Fruit fly (Drosophila melanogaster) whole organism, prepupa: ENCODE measurements around the gene CG18418.
A peak's percentile ranks its signal among the peaks of the same experiment; 100 is the strongest.

ENCODE experiments used
- Blimp-1 ChIP-seq: fragments of 200-800 bp; sonication (Bioruptor generic); optimal IDR thresholded peaks from 3 replicates; lab custom pipeline; 2017; ENCODE audit warnings: missing biosample characterization, missing genetic modification characterization, mild to moderate bottlenecking, moderate library complexity, missing genetic modification reagents
- CG10631 ChIP-seq: fragments of 200-800 bp; sonication (Bioruptor generic); optimal IDR thresholded peaks from 2 replicates; lab custom pipeline; 2016; ENCODE audit warnings: missing biosample characterization, missing genetic modification characterization
- CG10669 ChIP-seq: fragments of 200-800 bp; sonication (Bioruptor generic); optimal IDR thresholded peaks from 3 replicates; lab custom pipeline; 2018; ENCODE audit warnings: missing biosample characterization, mild to moderate bottlenecking, missing genetic modification characterization, moderate library complexity
- CG11762 ChIP-seq: fragments of 200-800 bp; sonication (Bioruptor generic); optimal IDR thresholded peaks from 3 replicates; lab custom pipeline; 2016; ENCODE audit warnings: missing biosample characterization, missing genetic modification characterization; ENCODE audit not compliant: insufficient read depth
- CG11902 ChIP-seq: fragments of 200-800 bp; sonication (Bioruptor generic); optimal IDR thresholded peaks from 3 replicates; lab custom pipeline; 2016; ENCODE audit warnings: missing biosample characterization, missing genetic modification characterization
- CG1621 ChIP-seq: fragments of 200-800 bp; sonication (Bioruptor generic); optimal IDR thresholded peaks from 3 replicates; lab custom pipeline; 2018; ENCODE audit warnings: missing biosample characterization, mild to moderate bottlenecking, missing genetic modification characterization
- CG3032 ChIP-seq: fragments of 200-800 bp; optimal IDR thresholded peaks from 2 replicates; lab custom pipeline; 2019; ENCODE audit warnings: missing biosample characterization, mild to moderate bottlenecking, missing genetic modification characterization, moderate library complexity
- CG31627 ChIP-seq: fragments of 200-800 bp; sonication (Bioruptor generic); optimal IDR thresholded peaks from 3 replicates; lab custom pipeline; 2016; ENCODE audit warnings: missing biosample characterization, missing genetic modification characterization
- CG32006 ChIP-seq: fragments of 200-800 bp; sonication (Bioruptor generic); optimal IDR thresholded peaks from 3 replicates; lab custom pipeline; 2017; ENCODE audit warnings: missing biosample characterization, mild to moderate bottlenecking, missing genetic modification characterization
- CG34406 ChIP-seq: fragments of 200-800 bp; sonication (Bioruptor generic); optimal IDR thresholded peaks from 3 replicates; lab custom pipeline; 2016; ENCODE audit warnings: missing biosample characterization, missing genetic modification characterization
- CG3919 ChIP-seq: fragments of 200-800 bp; sonication (Bioruptor generic); optimal IDR thresholded peaks from 3 replicates; lab custom pipeline; 2016; ENCODE audit warnings: missing biosample characterization, missing genetic modification characterization
- CG4318 ChIP-seq: fragments of 200-800 bp; sonication (Bioruptor generic); optimal IDR thresholded peaks from 3 replicates; lab custom pipeline; 2017; ENCODE audit warnings: missing biosample characterization, mild to moderate bottlenecking, missing genetic modification characterization
- CG6163 ChIP-seq: fragments of 200-800 bp; sonication (Bioruptor generic); IDR thresholded peaks from 3 replicates; pipeline ENCODE4 v1.3.6; 2022; ENCODE audit warnings: missing biosample characterization, missing genetic modification characterization
- CG6276 ChIP-seq: fragments of 200-800 bp; sonication (Bioruptor generic); optimal IDR thresholded peaks from 2 replicates; lab custom pipeline; 2017; ENCODE audit warnings: missing biosample characterization, mild to moderate bottlenecking, missing genetic modification characterization
- CG6808 ChIP-seq: fragments of 200-800 bp; sonication (Bioruptor generic); optimal IDR thresholded peaks from 3 replicates; lab custom pipeline; 2017; ENCODE audit warnings: missing biosample characterization, missing genetic modification characterization, mild to moderate bottlenecking, moderate library complexity, missing genetic modification reagents
- CG6854 ChIP-seq: fragments of 200-800 bp; sonication (Bioruptor generic); optimal IDR thresholded peaks from 2 replicates; lab custom pipeline; 2017; ENCODE audit warnings: missing biosample characterization, mild to moderate bottlenecking, missing genetic modification characterization
- CG7368 ChIP-seq: fragments of 200-800 bp; sonication (Bioruptor generic); optimal IDR thresholded peaks from 3 replicates; lab custom pipeline; 2016; ENCODE audit warnings: missing biosample characterization, missing genetic modification characterization
- CG8319 ChIP-seq: fragments of 200-800 bp; sonication (Bioruptor generic); optimal IDR thresholded peaks from 3 replicates; lab custom pipeline; 2016; ENCODE audit warnings: missing biosample characterization, missing genetic modification characterization
- CG8632 ChIP-seq: fragments of 200-800 bp; sonication (Bioruptor generic); optimal IDR thresholded peaks from 3 replicates; lab custom pipeline; 2016; ENCODE audit warnings: missing biosample characterization, missing genetic modification characterization
- CG9139 ChIP-seq: fragments of 200-800 bp; sonication (Bioruptor generic); optimal IDR thresholded peaks from 3 replicates; lab custom pipeline; 2017; ENCODE audit warnings: missing biosample characterization, mild to moderate bottlenecking, missing genetic modification characterization
- Eip75B ChIP-seq: fragments of 200-800 bp; sonication (Bioruptor generic); optimal IDR thresholded peaks from 3 replicates; lab custom pipeline; 2016; ENCODE audit warnings: missing biosample characterization, missing genetic modification characterization
- Eip78C ChIP-seq: fragments of 200-800 bp; sonication (Bioruptor generic); peaks from one replicate; lab custom pipeline; 2016; ENCODE audit warnings: missing biosample characterization, missing genetic modification characterization
- Eip93F ChIP-seq: fragments of 200-800 bp; sonication (Bioruptor generic); optimal IDR thresholded peaks from 2 replicates; lab custom pipeline; 2016; ENCODE audit warnings: missing biosample characterization, mild to moderate bottlenecking, missing genetic modification characterization
- Ets21C ChIP-seq: fragments of 200-800 bp; sonication (Bioruptor generic); optimal IDR thresholded peaks from 3 replicates; lab custom pipeline; 2016; ENCODE audit warnings: missing biosample characterization, missing genetic modification characterization
- Ets96B ChIP-seq: fragments of 200-800 bp; optimal IDR thresholded peaks from 2 replicates; lab custom pipeline; 2019; ENCODE audit warnings: missing biosample characterization, mild to moderate bottlenecking, missing genetic modification characterization, moderate library complexity
- Gug ChIP-seq: fragments of 200-800 bp; sonication (Bioruptor generic); IDR thresholded peaks from 2 replicates; pipeline ENCODE4 v1.3.6; 2022; ENCODE audit warnings: missing biosample characterization, missing genetic modification characterization
- Hr38 ChIP-seq: sonication (Bioruptor generic); optimal IDR thresholded peaks from 2 replicates; lab custom pipeline; 2016; ENCODE audit warnings: missing biosample characterization, missing genetic modification characterization
- Hr39 ChIP-seq: fragments of 200-800 bp; sonication (Bioruptor generic); optimal IDR thresholded peaks from 2 replicates; lab custom pipeline; 2016; ENCODE audit warnings: missing biosample characterization, missing genetic modification characterization
- Hr4 ChIP-seq: fragments of 200-800 bp; sonication (Bioruptor generic); optimal IDR thresholded peaks from 3 replicates; lab custom pipeline; 2016; ENCODE audit warnings: missing biosample characterization, missing genetic modification characterization
- Lpt ChIP-seq: fragments of 200-800 bp; sonication (Bioruptor generic); optimal IDR thresholded peaks from 3 replicates; lab custom pipeline; 2016; ENCODE audit warnings: missing biosample characterization, missing genetic modification characterization
- Met ChIP-seq: fragments of 200-800 bp; sonication (Bioruptor generic); optimal IDR thresholded peaks from 3 replicates; lab custom pipeline; 2016; ENCODE audit warnings: missing biosample characterization, missing genetic modification characterization
- OdsH ChIP-seq: fragments of 200-800 bp; sonication (Bioruptor generic); optimal IDR thresholded peaks from 3 replicates; lab custom pipeline; 2016; ENCODE audit warnings: missing biosample characterization, missing genetic modification characterization
- Smox ChIP-seq: fragments of 200-800 bp; sonication (Bioruptor generic); optimal IDR thresholded peaks from 3 replicates; lab custom pipeline; 2016; ENCODE audit warnings: missing biosample characterization, missing genetic modification characterization
- Sox102F ChIP-seq: fragments of 200-800 bp; sonication (Bioruptor generic); optimal IDR thresholded peaks from 2 replicates; lab custom pipeline; 2016; ENCODE audit warnings: missing biosample characterization, mild to moderate bottlenecking, missing genetic modification characterization
- Sox14 ChIP-seq: fragments of 200-800 bp; sonication (Bioruptor generic); optimal IDR thresholded peaks from 3 replicates; lab custom pipeline; 2016; ENCODE audit warnings: missing biosample characterization, missing genetic modification characterization
- Sox15 ChIP-seq: fragments of 200-800 bp; sonication (Bioruptor generic); optimal IDR thresholded peaks from 3 replicates; lab custom pipeline; 2016; ENCODE audit warnings: missing biosample characterization, missing genetic modification characterization
- achi ChIP-seq: fragments of 200-800 bp; sonication (Bioruptor generic); optimal IDR thresholded peaks from 3 replicates; lab custom pipeline; 2016; ENCODE audit warnings: missing biosample characterization, missing genetic modification characterization
- cyc ChIP-seq: fragments of 200-800 bp; sonication (Bioruptor generic); optimal IDR thresholded peaks from 3 replicates; lab custom pipeline; 2016; ENCODE audit warnings: missing biosample characterization, missing genetic modification characterization
- dac ChIP-seq: fragments of 200-800 bp; sonication (Bioruptor generic); optimal IDR thresholded peaks from 2 replicates; lab custom pipeline; 2017; ENCODE audit warnings: missing biosample characterization, mild to moderate bottlenecking, missing genetic modification characterization
- dsx ChIP-seq: fragments of 200-800 bp; optimal IDR thresholded peaks from 3 replicates; lab custom pipeline; 2019; ENCODE audit warnings: missing biosample characterization, mild to moderate bottlenecking, missing genetic modification characterization, moderate library complexity; ENCODE audit not compliant: poor library complexity, severe bottlenecking
- eg ChIP-seq: fragments of 200-800 bp; sonication (Bioruptor generic); IDR thresholded peaks from 3 replicates; pipeline ENCODE4 v1.3.6; 2022; ENCODE audit warnings: missing biosample characterization, missing genetic modification characterization
- esn ChIP-seq: fragments of 200-800 bp; sonication (Bioruptor generic); optimal IDR thresholded peaks from 2 replicates; lab custom pipeline; 2016; ENCODE audit warnings: missing biosample characterization, mild to moderate bottlenecking, missing genetic modification characterization, moderate library complexity
- fd85E ChIP-seq: fragments of 200-800 bp; sonication (Bioruptor generic); optimal IDR thresholded peaks from 3 replicates; lab custom pipeline; 2016; ENCODE audit warnings: missing biosample characterization, missing genetic modification characterization
- fkh ChIP-seq: fragments of 200-800 bp; sonication (Bioruptor generic); optimal IDR thresholded peaks from 3 replicates; lab custom pipeline; 2017; ENCODE audit warnings: missing biosample characterization, mild to moderate bottlenecking, missing genetic modification characterization, moderate library complexity
- net ChIP-seq: fragments of 200-800 bp; sonication (Bioruptor generic); optimal IDR thresholded peaks from 3 replicates; lab custom pipeline; 2016; ENCODE audit warnings: missing biosample characterization, missing genetic modification characterization
- pdm3 ChIP-seq: fragments of 200-800 bp; sonication (Bioruptor generic); optimal IDR thresholded peaks from 3 replicates; lab custom pipeline; 2016; ENCODE audit warnings: missing biosample characterization, missing genetic modification characterization
- salr ChIP-seq, 2 experiments: fragments of 200-800 bp; sonication (Bioruptor generic); optimal IDR thresholded peaks; 3 replicates each; lab custom pipeline; 2016 to 2018; ENCODE audit warnings: missing biosample characterization in 2 of 2, missing genetic modification characterization in 2 of 2, mild to moderate bottlenecking in 1 of 2
- spab ChIP-seq: fragments of 200-800 bp; sonication (Bioruptor generic); optimal IDR thresholded peaks from 2 replicates; lab custom pipeline; 2017; ENCODE audit warnings: missing biosample characterization, mild to moderate bottlenecking, missing genetic modification characterization, missing genetic modification reagents
- vri ChIP-seq: fragments of 200-800 bp; sonication (Bioruptor generic); optimal IDR thresholded peaks from 3 replicates; lab custom pipeline; 2016; ENCODE audit warnings: missing biosample characterization, mild to moderate bottlenecking, missing genetic modification characterization

The CG18418 gene

DNA sequence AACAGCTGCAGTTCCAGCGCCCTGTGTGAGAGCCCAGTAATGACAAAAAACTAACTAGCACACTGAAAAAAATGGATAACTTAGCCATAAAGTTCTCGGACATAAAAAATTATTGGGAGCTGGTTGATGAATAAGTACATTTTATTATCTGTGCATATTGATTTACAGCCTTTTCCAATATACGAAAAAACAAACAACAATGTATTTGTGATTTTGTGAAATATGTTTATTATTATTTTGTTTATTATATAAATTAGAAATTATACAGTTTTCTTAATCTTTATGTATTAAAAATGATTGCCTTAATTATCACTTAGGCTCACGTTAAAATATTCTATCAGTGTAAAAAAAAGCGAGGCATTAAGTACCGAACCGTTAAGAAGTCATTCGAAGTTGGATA, 1.9 kb upstream of the CG18418 start (continued):
- TF ChIP-seq Eip78C (peak; percentile 80), eg (GFP tag; lab: Robert Waterston, UW) (no peak), CG3919 (GFP tag; lab: Kevin White, UChicago) (peak; percentile 40), dac (GFP tag; lab: Kevin White, UChicago) (no peak), achi (GFP tag; lab: Kevin White, UChicago) (peak; percentile 61), CG6854 (GFP tag; lab: Kevin White, UChicago) (no peak), CG9139 (GFP tag; lab: Kevin White, UChicago) (no peak), CG8632 (no peak), Sox102F (GFP tag; lab: Kevin White, UChicago) (no peak), cyc (no peak), CG7368 (GFP tag; lab: Kevin White, UChicago) (no peak), CG10669 (GFP tag; lab: Kevin White, UChicago) (peak; percentile 40), Gug (GFP tag; lab: Robert Waterston, UW) (no peak), Smox (no peak), CG31627 (GFP tag; lab: Kevin White, UChicago) (no peak), Met (no peak), CG8319 (GFP tag; lab: Kevin White, UChicago) (no peak), CG10631 (peak; percentile 61), CG34406 (GFP tag; lab: Kevin White, UChicago) (peak; percentile 28)

DNA sequence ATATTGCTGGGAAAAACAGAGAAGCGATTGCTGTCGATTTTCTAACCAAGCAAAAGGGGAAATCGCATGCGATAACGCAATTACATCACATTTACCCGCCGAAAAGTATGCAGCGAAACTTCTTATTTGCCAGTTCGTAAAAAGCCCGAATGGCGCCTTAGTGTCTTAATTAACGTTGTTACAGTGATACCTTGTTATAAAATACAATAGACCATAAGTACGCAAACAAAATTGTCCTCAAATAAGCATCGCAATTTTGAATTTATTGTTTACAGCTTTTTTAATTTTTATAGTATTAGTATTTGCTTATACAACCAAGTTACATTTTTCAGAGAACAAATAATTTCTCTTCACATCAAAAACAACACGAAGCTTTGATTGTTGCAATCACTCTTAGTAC, 828 bp upstream of the CG18418 start:
- peak; percentile 49 for TF ChIP-seq Met
- peak; percentile 67 for TF ChIP-seq CG6163 (GFP tag; lab: Robert Waterston, UW)
- TF ChIP-seq CG6276 (GFP tag; lab: Kevin White, UChicago), result peak; percentile 52
- peak; percentile 7 for TF ChIP-seq vri (GFP tag; lab: Kevin White, UChicago)
- peak; percentile 51 for TF ChIP-seq esn (GFP tag; lab: Kevin White, UChicago)
- peak; percentile 41 for TF ChIP-seq Smox
- TF ChIP-seq CG3032 (tag; lab: Kevin White, UChicago), result peak; percentile 35
- TF ChIP-seq salr (GFP tag; optimal IDR thresholded peaks at IDR 0.05; lab: Kevin White, UChicago), result peak in 1 of 2 experiments; percentile 2
- peak; percentile 72 for TF ChIP-seq eg (GFP tag; lab: Robert Waterston, UW)
- peak; percentile 27 for TF ChIP-seq Ets96B (tag; lab: Kevin White, UChicago)
- peak; percentile 21 for TF ChIP-seq CG4318 (GFP tag; lab: Kevin White, UChicago)
- TF ChIP-seq pdm3 (GFP tag; lab: Kevin White, UChicago), result peak; percentile 60
- peak; percentile 67 for TF ChIP-seq Hr4 (GFP tag; lab: Kevin White, UChicago)
- TF ChIP-seq CG1621 (tag; lab: Kevin White, UChicago), result no peak
- peak; percentile 12 for TF ChIP-seq Ets21C
- TF ChIP-seq dsx (GFP tag; lab: Kevin White, UChicago), result peak; percentile 17
- no peak for TF ChIP-seq CG11902 (GFP tag; lab: Kevin White, UChicago)
- no peak for TF ChIP-seq Gug (GFP tag; lab: Robert Waterston, UW)
- TF ChIP-seq CG6808 (GFP tag; lab: Kevin White, UChicago), result no peak
- TF ChIP-seq CG8319 (GFP tag; lab: Kevin White, UChicago), result no peak
- TF ChIP-seq Eip78C, result peak; percentile 86
- no peak for TF ChIP-seq Sox15 (GFP tag; lab: Kevin White, UChicago)
- TF ChIP-seq Eip75B (GFP tag; lab: Kevin White, UChicago), result no peak
- TF ChIP-seq spab (GFP tag; lab: Kevin White, UChicago), result no peak
- TF ChIP-seq fkh (GFP tag; lab: Kevin White, UChicago), result no peak
- peak; percentile 65 for TF ChIP-seq CG31627 (GFP tag; lab: Kevin White, UChicago)
- TF ChIP-seq Sox14 (GFP tag; lab: Kevin White, UChicago), result peak; percentile 58
- no peak for TF ChIP-seq CG7368 (GFP tag; lab: Kevin White, UChicago)
- no peak for TF ChIP-seq Blimp-1
- TF ChIP-seq CG9139 (GFP tag; lab: Kevin White, UChicago), result no peak
- TF ChIP-seq CG11762 (GFP tag; lab: Kevin White, UChicago), result no peak
- no peak for TF ChIP-seq Hr38 (GFP tag; lab: Kevin White, UChicago)
- no peak for TF ChIP-seq Eip93F
- TF ChIP-seq Hr39 (GFP tag; lab: Kevin White, UChicago), result peak; percentile 53
- peak; percentile 34 for TF ChIP-seq net
- TF ChIP-seq fd85E, result no peak
- TF ChIP-seq Lpt, result peak; percentile 22
- TF ChIP-seq CG32006 (GFP tag; lab: Kevin White, UChicago), result peak; percentile 63
- peak; percentile 13 for TF ChIP-seq CG34406 (GFP tag; lab: Kevin White, UChicago)
- TF ChIP-seq Sox102F (GFP tag; lab: Kevin White, UChicago), result peak; percentile 18
- TF ChIP-seq CG8632, result peak; percentile 43
- TF ChIP-seq OdsH (GFP tag; lab: Kevin White, UChicago), result peak; percentile 58
- TF ChIP-seq CG6854 (GFP tag; lab: Kevin White, UChicago), result no peak
